Fruit fly (Drosophila melanogaster) whole organism, larva: Measurements from ENCODE around the gene CG7059.

Experiments used
- noc ChIP-seq: fragments of 200-800 bp; sonication (Bioruptor generic); optimal IDR thresholded peaks from 3 replicates; lab custom pipeline; 2019; ENCODE audit warnings: missing biosample characterization, mild to moderate bottlenecking, missing genetic modification characterization, moderate library complexity

Gene CG7059

DNA sequence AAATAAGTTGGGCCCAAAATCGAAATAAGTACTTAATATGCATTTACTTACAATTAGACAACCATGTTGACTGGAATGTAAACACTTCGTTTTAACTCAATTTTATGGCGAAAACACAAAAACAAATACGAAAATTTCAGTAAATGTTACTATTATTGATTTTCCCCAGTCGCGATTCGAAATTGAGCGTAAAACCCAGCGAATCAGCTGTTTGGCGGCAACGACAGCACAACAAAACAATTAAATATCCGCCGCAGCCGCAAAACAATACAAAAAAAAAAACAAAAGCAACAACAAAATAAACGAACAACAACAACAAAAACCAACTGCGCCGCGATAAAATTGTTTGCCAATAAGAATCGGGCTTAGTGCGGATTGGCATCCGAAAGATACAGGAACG is at the start of gene CG7059, which contains the start of gene CAH8:
Gene CG7059 (plus strand): TSS at position 167 of the 400 bp plus-strand sequence.
Gene CAH8 (minus strand): TSS at position 101 of the 400 bp plus-strand sequence.
- TF ChIP-seq noc (tag; lab: Kevin White, UChicago) = no peak

DNA sequence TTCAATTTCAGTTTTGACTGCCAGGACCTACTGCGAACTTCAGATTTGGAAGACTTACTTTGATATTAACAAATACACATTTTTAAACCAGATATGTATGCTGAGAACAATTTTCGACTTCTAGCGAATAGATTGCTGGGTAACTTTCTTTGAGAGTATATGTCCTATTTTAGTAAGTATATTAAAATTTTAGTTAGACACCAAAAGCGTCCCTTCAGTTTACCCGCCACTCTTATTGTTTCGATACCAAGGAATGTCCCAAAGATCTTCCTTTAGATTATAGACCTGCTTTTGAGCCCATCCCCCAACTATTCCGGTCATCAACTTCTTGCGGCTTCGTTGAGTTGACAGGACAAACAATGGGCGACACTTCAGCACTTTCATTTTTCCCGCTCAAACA is 49.4 kb upstream of the CG7059 start, which contains the start of gene CG5388:
Gene CG5388 (minus strand): TSS at position 101 of the 400 bp plus-strand sequence.
- TF ChIP-seq noc (tag; lab: Kevin White, UChicago) = no peak

DNA sequence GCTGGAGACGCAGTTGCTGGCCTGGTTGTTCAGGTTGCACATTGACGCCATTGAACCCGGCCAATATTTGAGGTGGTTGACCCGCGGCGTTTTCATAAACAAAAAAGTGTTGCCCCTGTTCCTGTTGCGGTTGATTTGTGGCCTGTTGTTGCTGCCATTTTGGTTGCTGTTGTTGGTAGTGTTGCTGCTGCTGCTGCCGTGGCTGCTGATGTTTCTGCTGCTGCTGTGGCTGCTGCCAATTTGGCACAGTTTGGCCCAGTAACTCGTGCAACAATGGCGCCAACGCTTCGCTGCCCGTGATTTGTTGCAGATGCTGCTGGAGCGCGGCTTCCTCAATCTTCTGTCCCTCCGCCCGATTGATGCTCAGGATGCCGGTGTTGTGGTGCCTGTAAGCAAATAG is 47.9 kb upstream of the CG7059 start:
- TF ChIP-seq noc (tag; lab: Kevin White, UChicago) = no peak

DNA sequence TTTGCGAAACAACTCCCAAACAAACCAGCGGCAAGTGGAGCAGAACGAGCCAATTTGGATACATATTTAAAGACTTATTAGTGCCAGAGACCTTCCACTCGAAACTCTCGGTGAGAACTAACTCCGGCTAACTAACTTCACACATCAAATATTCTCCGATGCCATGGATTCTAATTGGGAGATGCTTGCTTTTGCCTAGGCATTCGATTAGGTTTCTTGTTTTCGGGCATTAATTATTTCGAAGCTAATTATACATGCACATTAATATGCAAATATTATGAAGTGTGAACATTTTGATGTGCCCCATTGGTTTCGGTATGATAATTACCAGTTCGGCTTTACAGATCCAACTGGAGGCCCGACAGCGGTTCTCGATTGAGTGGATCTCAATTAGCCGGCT is 47.4 kb upstream of the CG7059 start, which contains the start of gene CG5386:
Gene CG5386 (minus strand): TSS at position 101 of the 400 bp plus-strand sequence.
- TF ChIP-seq noc (tag; lab: Kevin White, UChicago) = no peak

DNA sequence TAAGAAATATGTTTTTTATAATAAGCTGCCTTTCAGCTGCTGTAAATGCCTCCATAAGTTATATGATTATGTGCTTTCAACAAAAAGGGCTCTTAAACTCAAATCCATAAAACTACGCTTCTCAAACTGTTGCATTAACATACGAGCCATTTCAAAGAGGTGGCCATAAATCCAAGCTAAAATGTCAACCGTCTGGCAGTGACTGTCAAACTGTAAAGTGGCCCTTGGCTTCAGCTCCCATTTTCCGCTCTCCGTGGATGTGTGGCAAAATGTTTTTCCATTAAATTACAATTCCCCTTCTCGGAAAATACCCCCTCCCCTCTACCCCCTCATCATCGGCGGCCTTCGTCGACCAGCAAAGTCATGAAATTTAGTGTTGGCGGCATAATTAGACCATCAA is 46.9 kb upstream of the CG7059 start:
- TF ChIP-seq noc (tag; lab: Kevin White, UChicago) = no peak

DNA sequence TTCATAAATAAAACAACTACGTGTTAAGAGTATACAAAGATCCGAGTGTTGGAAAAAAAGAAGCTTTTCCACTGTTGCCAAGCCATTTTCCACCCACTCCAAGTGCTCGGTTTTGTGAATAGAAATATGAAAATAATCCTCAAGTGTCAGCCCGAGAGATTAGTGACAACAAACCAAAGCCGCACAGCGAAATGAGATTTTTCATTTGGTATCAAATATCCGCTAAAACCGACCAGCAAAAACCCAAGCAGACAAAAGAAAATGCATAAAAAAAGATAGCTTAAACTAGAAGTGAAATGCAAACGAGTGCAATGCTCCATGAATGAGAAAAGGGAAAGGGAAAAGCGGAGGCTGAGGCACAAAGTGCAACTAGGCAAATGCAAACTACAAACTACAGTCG is 38.2 kb upstream of the CG7059 start, which contains the start of gene rdhB:
Gene rdhB (plus strand): TSS at position 301 of the 400 bp plus-strand sequence.
- TF ChIP-seq noc (tag; lab: Kevin White, UChicago) = no peak

DNA sequence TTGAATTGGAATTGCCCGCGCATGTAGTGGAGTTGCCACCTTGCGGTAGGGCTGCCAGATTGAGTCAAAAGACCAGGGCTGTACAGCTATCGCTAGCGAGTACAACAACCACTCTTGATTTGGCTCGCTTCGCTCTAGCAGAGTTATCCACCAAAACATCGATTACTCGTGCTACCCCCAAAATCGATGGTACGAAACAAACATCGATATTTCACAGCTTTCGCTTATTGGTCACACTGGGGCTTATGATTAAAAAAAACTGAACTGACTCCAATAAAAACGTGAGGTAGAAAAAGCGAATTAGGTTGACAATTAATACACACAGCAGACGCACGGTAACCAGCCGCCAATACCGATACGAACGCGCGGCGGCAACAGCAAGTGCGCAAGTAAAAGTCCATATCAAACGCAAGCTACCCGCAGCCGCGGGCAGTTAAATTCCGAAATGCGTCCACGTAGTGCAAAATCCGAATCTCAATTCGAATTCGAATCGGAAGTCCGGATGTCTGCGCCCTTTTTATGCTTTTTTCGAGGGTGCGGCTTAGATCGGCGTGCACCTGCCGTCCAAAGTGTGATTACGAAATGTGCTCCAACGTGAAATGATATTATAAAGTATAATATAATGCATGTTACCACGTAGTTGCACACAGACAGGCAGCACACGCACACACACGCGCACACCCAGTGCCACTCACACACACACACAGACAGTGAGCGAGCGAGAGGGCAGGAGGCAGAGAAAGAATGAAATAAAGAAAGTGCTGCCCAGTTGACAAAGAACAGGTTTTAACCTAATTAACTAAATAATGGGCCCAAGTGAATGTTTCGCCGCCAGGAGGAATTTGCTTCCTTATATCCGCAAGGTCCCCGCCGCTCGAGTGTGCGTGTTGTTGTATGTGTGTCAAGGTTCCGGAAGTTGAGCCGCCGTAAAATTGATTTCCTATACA is 32.8 kb upstream of the CG7059 start, which contains the start of gene Sar1:
Gene Sar1 (plus strand): TSS at position 222 of the 947 bp plus-strand sequence.
- TF ChIP-seq noc (tag; lab: Kevin White, UChicago) = peak; percentile 48

DNA sequence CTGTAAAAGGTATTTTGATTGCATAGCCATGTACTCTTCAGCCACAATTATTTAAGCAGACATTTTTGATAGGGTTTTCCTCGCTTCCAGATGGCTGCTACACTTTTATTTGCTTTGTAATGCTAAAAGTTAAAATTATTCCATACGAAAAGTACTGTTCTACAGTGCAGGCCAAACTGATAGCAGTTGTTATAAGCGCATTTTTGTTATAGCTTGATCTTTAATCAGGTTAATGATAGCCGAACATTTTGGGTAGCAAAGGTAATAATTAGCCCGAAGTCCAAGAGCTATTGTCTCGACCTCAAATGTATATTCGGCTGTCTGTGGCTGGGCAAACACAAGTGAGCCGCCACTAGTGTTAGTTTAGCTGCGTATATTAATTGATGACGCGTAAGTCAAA is 31.6 kb upstream of the CG7059 start:
- TF ChIP-seq noc (tag; lab: Kevin White, UChicago) = peak; percentile 14

DNA sequence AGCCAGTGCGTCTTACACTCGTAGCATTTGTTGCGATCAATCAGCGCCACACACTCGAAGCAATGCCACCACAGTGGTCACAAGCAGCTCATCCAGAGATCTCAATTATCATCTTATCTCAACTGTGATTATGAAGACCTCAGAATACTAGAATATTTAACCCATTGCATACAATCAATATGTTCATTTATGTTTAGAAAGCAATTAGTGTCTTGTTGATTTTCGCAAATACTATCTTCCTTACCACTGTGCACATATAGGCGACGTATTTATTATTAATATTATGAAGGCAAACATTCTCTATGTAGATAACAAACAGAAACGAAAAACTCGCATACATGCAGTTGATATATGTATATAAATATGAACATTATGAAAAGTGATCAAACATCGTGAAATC is 30.8 kb upstream of the CG7059 start:
- peak; percentile 73 for TF ChIP-seq noc (tag; lab: Kevin White, UChicago)

DNA sequence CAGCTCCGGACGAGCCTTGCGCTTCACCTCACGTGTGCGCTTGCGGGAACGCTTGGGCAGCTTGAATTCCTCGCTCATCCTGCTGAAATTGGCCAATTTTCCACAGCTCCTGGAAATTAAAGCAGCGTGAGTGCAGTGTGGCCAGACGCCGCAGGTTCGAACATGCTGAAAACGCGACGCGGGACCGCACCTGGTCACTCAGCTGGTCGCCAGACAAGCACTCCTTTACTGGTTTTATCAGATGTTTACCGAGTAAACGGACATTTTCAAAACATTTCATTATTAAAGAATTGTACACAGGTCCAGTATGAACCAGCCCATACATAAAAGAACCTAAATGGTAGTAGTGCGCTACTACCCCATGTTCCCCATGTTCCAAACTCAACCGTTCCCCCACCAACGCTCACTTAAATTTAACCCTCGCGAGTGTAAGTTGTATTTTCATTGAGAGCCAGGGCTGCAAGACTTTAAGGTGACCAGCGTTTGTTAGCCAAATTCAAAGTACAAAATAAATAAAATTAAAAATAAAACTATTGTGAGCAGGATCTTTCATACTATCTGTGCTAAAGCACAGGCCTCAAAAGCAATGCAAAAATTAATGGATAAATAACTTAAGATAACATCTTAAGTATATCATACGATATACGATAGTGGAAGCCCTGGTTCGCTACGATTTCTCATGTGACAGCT is 27.2 kb upstream of the CG7059 start, which contains the start of the genes JMJD6, CG7071 and Muted:
Gene JMJD6 (minus strand): TSS at position 154 of the 690 bp plus-strand sequence.
Gene CG7071 (plus strand): TSS at position 403 of the 690 bp plus-strand sequence.
Gene Muted (plus strand): TSS at position 403 of the 690 bp plus-strand sequence.
- peak; percentile 93 for TF ChIP-seq noc (tag; lab: Kevin White, UChicago)

DNA sequence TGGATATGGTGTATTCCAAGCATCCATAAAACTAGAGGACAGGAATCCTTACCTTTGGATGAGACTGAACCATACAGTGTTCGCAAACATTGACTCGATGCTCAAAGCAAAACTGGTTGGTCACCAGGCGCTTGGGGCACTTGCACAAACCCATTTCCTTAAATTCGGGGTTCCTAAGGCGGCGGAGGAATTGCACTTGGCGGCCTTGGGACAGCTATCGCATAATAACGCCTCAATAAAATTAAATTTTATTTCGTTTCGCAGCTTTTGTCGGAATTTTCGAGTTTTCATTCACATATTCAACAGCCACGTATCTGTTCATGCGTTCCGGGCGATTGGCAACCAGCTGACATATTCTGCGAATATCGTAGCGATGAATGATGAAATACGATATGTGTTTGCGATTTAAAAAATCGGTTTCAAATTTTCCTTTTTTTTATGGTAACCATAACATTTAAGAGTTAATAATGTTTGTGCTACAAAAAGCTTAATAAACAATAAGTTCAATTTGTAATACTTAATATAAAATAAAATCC is 23.9 kb upstream of the CG7059 start, which contains the start of gene CG5382:
Gene CG5382 (minus strand): TSS at position 324 of the 536 bp plus-strand sequence.
- TF ChIP-seq noc (tag; lab: Kevin White, UChicago) = no peak

DNA sequence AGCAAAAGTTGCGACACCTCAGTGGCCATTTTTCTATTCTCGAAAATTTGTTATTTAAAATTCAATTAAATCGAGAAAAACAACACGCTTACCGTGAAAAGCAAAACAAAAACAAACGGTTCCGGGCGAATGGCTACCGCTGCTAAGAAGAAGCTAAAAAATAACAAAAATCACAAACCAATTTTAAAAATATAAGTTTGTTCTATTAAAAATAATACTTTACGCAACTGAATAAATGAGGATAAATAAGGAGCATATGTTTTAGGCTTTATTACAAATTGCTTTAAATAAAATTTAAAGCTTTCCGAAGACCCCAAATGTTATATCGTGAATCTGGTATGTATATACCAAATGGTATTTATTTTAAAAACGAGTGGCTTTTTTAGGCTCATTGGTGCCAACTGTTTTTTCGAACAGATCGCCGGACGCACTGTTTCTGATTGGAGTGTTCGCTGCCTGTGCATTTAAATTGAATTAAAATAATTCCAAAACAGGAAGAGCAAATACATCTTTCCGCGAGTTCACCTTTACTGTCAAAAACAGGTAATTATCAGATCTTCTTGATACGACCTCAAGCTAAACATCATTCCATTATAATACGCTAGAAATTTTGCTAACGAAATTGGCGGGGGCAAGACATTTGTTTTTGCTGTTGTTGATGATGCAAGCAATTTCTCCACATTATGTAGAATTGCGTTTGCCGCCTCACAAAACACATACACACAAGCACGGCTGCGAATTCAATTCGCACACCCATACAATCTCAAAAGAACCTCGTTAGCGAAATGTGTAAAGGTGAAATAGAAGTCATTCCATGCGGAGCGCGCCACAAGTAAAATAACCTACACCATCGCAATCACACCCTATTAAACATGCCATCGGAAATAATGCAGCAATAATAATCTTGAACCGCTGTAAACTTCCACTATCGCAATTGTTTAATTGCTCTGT is 22.2 kb upstream of the CG7059 start, which contains the start of the genes Polr3F and PyK:
Gene Polr3F (minus strand): TSS at position 248 of the 951 bp plus-strand sequence.
Gene PyK (plus strand): TSS at position 411 of the 951 bp plus-strand sequence.
- no peak for TF ChIP-seq noc (tag; lab: Kevin White, UChicago)

DNA sequence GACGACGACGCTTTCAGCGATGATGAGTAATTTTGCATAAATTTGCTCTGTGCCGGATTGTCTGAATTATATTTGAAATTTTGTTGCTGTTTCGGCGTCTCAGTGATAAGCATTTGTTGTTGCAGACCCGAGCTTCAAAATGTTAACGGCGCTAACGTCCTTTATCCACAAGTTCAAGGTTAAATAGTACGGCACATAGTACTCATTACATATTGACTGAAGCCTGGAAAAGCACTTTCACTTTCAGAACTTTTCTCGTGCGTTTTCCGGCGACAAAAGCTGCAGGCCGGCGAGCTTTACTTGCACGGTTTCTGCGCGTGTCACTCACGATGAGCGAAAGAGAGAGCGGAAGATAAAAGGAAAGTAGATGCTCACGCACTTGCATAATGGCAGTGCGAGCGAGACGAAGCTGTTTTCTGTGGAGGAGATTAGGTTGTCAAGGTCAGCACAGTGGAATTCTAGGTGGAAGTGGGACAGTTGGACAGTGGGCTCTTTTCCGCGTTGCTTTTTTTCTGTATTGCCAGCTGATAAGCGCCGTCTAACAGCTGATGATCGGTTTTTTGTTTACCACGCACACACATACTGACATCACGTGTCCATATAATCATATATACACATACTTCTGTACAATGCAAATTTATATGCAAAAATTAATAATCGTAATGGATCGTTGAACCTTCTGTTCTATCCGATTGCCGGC is 21.4 kb upstream of the CG7059 start:
- peak; percentile 19 for TF ChIP-seq noc (tag; lab: Kevin White, UChicago)
